Worm (Caenorhabditis elegans): ENCODE measurements around the gene R11D1.7.

ce11 chrV:12736166-12736753, 16.4 kb downstream of the R11D1.7 start, which contains the start of gene cky-1:
- TF ChIP-seq mab-5 (tag; optimal IDR thresholded peaks at IDR 0.05) (no peak), nhr-12 (tag; optimal IDR thresholded peaks at IDR 0.05) (no peak), drap-1 (GFP tag; optimal IDR thresholded peaks at IDR 0.05) (no peak), elt-1 (tag; optimal IDR thresholded peaks at IDR 0.05; ENCODE audit: borderline replicate concordance, insufficient read depth) (no peak), nhr-28 (tag; optimal IDR thresholded peaks at IDR 0.05) (no peak), bed-3 (GFP tag; optimal IDR thresholded peaks at IDR 0.05) (no peak), elt-3 (tag; optimal IDR thresholded peaks at IDR 0.05) (no peak), mep-1 (tag; optimal IDR thresholded peaks at IDR 0.05) (no peak), nhr-76 (tag; optimal IDR thresholded peaks at IDR 0.05) (no peak)
